Worm (Caenorhabditis elegans): ENCODE data around the gene lron-4.

The lron-4 gene

ce11 chrII:8156845-8157373 lies 44.9 kb upstream of the lron-4 start, which contains the start of the genes tub-1 and tmem-138:
tub-1 (minus strand) TSS chrII:8156945.
tmem-138 (plus strand) TSS chrII:8157323.
- no peak for TF ChIP-seq nhr-21 (tag; optimal IDR thresholded peaks at IDR 0.05)
- TF ChIP-seq nhr-6 (tag; optimal IDR thresholded peaks at IDR 0.05): no peak
- no peak for TF ChIP-seq ama-1 (optimal IDR thresholded peaks at IDR 0.05)
- TF ChIP-seq sma-9 (GFP tag; optimal IDR thresholded peaks at IDR 0.05): no peak
- no peak for TF ChIP-seq sma-9 (tag; optimal IDR thresholded peaks at IDR 0.05)
- TF ChIP-seq dmd-4 (tag; optimal IDR thresholded peaks at IDR 0.05): no peak
- TF ChIP-seq mab-5 (tag; optimal IDR thresholded peaks at IDR 0.05): no peak
- no peak for TF ChIP-seq unc-55 (GFP tag; optimal IDR thresholded peaks at IDR 0.05)
- no peak for TF ChIP-seq aly-2 (tag; optimal IDR thresholded peaks at IDR 0.05)
- TF ChIP-seq nhr-10 (tag; optimal IDR thresholded peaks at IDR 0.05): no peak
- TF ChIP-seq fos-1 (tag; optimal IDR thresholded peaks at IDR 0.05): no peak
- no peak for TF ChIP-seq sem-4 (tag; optimal IDR thresholded peaks at IDR 0.05)
- TF ChIP-seq ZK546.5 (tag; optimal IDR thresholded peaks at IDR 0.05): no peak

DNA sequence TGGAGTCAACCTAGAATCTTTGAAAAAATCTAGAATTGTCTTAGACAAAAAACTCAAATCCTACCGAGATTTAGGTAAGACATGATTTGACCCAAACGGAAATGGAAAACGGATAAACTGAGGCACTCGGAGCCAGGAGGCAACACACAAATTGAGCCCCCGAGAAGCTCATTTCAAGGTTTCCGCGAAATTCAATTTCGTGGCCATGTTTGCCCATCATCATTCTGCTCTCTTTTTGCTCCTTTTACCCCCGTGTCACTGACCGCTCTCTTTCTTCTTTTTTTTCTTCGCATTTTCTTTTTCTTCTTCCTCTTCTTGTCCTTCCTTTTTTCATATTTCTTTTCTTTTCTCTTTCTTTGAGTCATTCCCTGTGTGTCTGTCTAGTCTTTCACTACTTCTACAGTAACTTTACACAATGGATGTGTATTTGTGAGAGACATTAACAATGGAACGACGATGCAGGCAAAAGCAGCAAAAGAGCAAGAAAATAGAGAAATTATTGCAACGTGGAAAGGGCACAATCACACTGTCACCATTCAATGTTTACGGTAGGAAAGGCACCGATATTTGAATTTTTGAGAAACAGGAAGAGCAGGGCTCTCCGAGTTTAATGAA lies 40.9 kb upstream of the lron-4 start:
- TF ChIP-seq nhr-25 (tag; optimal IDR thresholded peaks at IDR 0.05): no peak
- no peak for TF ChIP-seq dmd-4 (tag; optimal IDR thresholded peaks at IDR 0.05)
- TF ChIP-seq ZK546.5 (tag; optimal IDR thresholded peaks at IDR 0.05): no peak
- TF ChIP-seq lin-39 (tag; optimal IDR thresholded peaks at IDR 0.05): no peak
- TF ChIP-seq R02D3.7 (tag; optimal IDR thresholded peaks at IDR 0.05): no peak
- TF ChIP-seq unc-62 (GFP tag; optimal IDR thresholded peaks at IDR 0.05): no peak
- TF ChIP-seq snpc-4 (tag; optimal IDR thresholded peaks at IDR 0.05): no peak
- TF ChIP-seq ztf-4 (tag; optimal IDR thresholded peaks at IDR 0.05): no peak
- TF ChIP-seq nhr-10 (tag; optimal IDR thresholded peaks at IDR 0.05): no peak
- no peak for TF ChIP-seq sma-9 (GFP tag; optimal IDR thresholded peaks at IDR 0.05)
- no peak for TF ChIP-seq sma-9 (tag; optimal IDR thresholded peaks at IDR 0.05)
- TF ChIP-seq zag-1 (tag; optimal IDR thresholded peaks at IDR 0.05): no peak
- no peak for TF ChIP-seq alr-1 (tag; optimal IDR thresholded peaks at IDR 0.05)

ce11 chrII:8149930-8150329 lies 38.0 kb upstream of the lron-4 start, which contains the start of gene F10B5.3:
F10B5.3 (minus strand) TSS chrII:8150030.
- TF ChIP-seq elt-1 (tag; optimal IDR thresholded peaks at IDR 0.05): no peak
- TF ChIP-seq egl-27 (tag; optimal IDR thresholded peaks at IDR 0.05): no peak
- TF ChIP-seq ztf-1 (GFP tag; conservative IDR thresholded peaks at IDR 0.05): no peak
- no peak for TF ChIP-seq nhr-129 (tag; optimal IDR thresholded peaks at IDR 0.05)
- TF ChIP-seq nhr-21 (tag; optimal IDR thresholded peaks at IDR 0.05): no peak
- no peak for TF ChIP-seq mab-5 (tag; optimal IDR thresholded peaks at IDR 0.05)
- TF ChIP-seq nhr-12 (tag; optimal IDR thresholded peaks at IDR 0.05): no peak
- no peak for TF ChIP-seq F13H6.1 (tag; optimal IDR thresholded peaks at IDR 0.05)
- TF ChIP-seq nhr-77 (tag; optimal IDR thresholded peaks at IDR 0.05): no peak
- TF ChIP-seq nhr-11 (tag; optimal IDR thresholded peaks at IDR 0.05): no peak
- no peak for TF ChIP-seq ztf-4 (tag; optimal IDR thresholded peaks at IDR 0.05)
- no peak for TF ChIP-seq nhr-6 (tag; optimal IDR thresholded peaks at IDR 0.05)
- no peak for TF ChIP-seq aly-2 (tag; optimal IDR thresholded peaks at IDR 0.05)
- no peak for TF ChIP-seq sem-4 (tag; optimal IDR thresholded peaks at IDR 0.05)
- TF ChIP-seq crh-2 (tag; optimal IDR thresholded peaks at IDR 0.05): no peak
- no peak for TF ChIP-seq ZK546.5 (tag; optimal IDR thresholded peaks at IDR 0.05)

- no peak for TF ChIP-seq nhr-25 (tag; optimal IDR thresholded peaks at IDR 0.05)
Measured at ce11 chrII:8144543-8144942, 32.6 kb upstream of the lron-4 start, which contains the start of gene F10B5.2. F10B5.2 (plus strand) TSS chrII:8144762.

DNA sequence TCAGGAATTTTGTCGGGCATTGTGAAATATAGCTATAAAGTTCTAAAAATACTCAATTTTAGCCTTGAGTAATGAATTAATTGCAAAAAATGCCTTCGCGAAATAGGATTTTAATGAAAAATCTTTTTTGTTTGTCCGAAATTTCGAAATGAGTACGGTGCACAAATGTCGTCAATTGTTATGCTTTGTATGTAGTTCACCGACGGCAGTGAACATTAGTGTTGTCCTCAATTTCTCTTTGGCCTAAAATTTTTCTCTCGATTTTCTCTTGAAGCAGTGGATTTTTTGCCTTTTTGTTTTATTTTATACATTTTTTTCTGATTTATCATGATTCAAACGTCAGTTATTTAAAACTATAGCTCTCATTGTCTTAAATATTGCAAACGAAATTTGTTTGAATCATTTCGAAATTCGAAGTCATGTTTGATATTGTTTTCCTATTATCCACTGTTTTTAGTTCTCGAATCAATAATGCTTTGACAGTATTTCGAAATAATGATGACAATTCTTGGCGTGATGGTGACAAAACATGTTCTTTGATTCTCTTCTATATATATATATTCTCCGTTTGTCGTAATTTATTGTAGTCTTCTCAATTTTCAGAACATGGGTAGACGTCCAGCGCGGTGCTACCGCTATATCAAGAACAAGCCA lies 31.4 kb upstream of the lron-4 start, which contains the start of the genes ints-11 and rpl-10:
ints-11 (minus strand) TSS at position 201 of the 654 bp plus-strand sequence.
rpl-10 (plus strand) TSS at position 604 of the 654 bp plus-strand sequence.
- TF ChIP-seq crh-2 (tag; optimal IDR thresholded peaks at IDR 0.05) (peak; percentile 58), nhr-23 (tag; optimal IDR thresholded peaks at IDR 0.05) (no peak), alr-1 (tag; optimal IDR thresholded peaks at IDR 0.05) (no peak), sem-4 (tag; optimal IDR thresholded peaks at IDR 0.05) (no peak), lsy-2 (tag; optimal IDR thresholded peaks at IDR 0.05) (peak; percentile 65 to 97), lin-13 (GFP tag; optimal IDR thresholded peaks at IDR 0.05) (peak; percentile 22), dmd-4 (tag; optimal IDR thresholded peaks at IDR 0.05) (no peak), nhr-12 (tag; optimal IDR thresholded peaks at IDR 0.05) (no peak), ztf-4 (tag; optimal IDR thresholded peaks at IDR 0.05) (no peak), ceh-82 (tag; optimal IDR thresholded peaks at IDR 0.05) (no peak), C34F6.9 (tag; optimal IDR thresholded peaks at IDR 0.05) (peak; percentile 85), nhr-129 (tag; optimal IDR thresholded peaks at IDR 0.05) (peak; percentile 69), gmeb-1 (tag; optimal IDR thresholded peaks at IDR 0.05) (peak; percentile 56), fos-1 (tag; optimal IDR thresholded peaks at IDR 0.05) (peak; percentile 42), skn-1 (tag; optimal IDR thresholded peaks at IDR 0.05) (peak; percentile 6), F13H6.1 (tag; optimal IDR thresholded peaks at IDR 0.05) (no peak), sma-3 (GFP tag; optimal IDR thresholded peaks at IDR 0.05) (peak; percentile 43), unc-55 (GFP tag; optimal IDR thresholded peaks at IDR 0.05) (peak; percentile 85)

All from whole organism, L2 larva.